Worm (Caenorhabditis elegans) whole organism, young adult: Measurements from ENCODE around the gene F37C12.18.

Experiments
- F23B12.7 ChIP-seq: sonication (generic microtip); optimal IDR thresholded peaks from 2 replicates; lab custom pipeline; 2017; ENCODE audit warnings: missing genetic modification characterization, mild to moderate bottlenecking, missing compliant biosample characterization, antibody characterized with exemption, moderate library complexity; ENCODE audit not compliant: insufficient read depth
- F55B11.4 ChIP-seq: sonication (generic microtip); optimal IDR thresholded peaks from 2 replicates; lab custom pipeline; 2016; ENCODE audit warnings: missing compliant biosample characterization, missing genetic modification characterization, borderline replicate concordance; ENCODE audit not compliant: insufficient read depth
- efl-1 ChIP-seq: fragments of 150-350 bp; optimal IDR thresholded peaks from 2 replicates; lab custom pipeline; 2014; ENCODE audit warnings: missing biosample characterization, missing genetic modification reagents, missing genetic modification characterization
- him-1 ChIP-seq: sonication (generic microtip); optimal IDR thresholded peaks from 2 replicates; lab custom pipeline; 2016; ENCODE audit warnings: missing genotype, missing genetic modification reagents, missing genetic modification characterization, missing compliant biosample characterization
- lin-26 ChIP-seq: fragments of 200-800 bp; sonication (Bioruptor generic); IDR thresholded peaks from 2 replicates; pipeline ENCODE4 v1.3.6; 2022; ENCODE audit warnings: missing genetic modification reagents, missing genetic modification characterization, missing compliant biosample characterization
- lin-40 ChIP-seq: sonication (generic microtip); optimal IDR thresholded peaks from 2 replicates; lab custom pipeline; 2016; ENCODE audit warnings: missing genetic modification characterization, mild to moderate bottlenecking, missing compliant biosample characterization, missing genotype, missing genetic modification reagents
- sea-2 ChIP-seq: fragments of 200-800 bp; sonication (Bioruptor generic); IDR thresholded peaks from 2 replicates; pipeline ENCODE4 v1.3.6; 2022; ENCODE audit warnings: missing genetic modification characterization, missing compliant biosample characterization

ce11 chrIII:7201378-7202256, 6.4 kb upstream of the F37C12.18 start, which contains the start of gene dpy-31:
- no peak for TF ChIP-seq sea-2
- TF ChIP-seq F23B12.7 (tag; lab: Kevin White, UChicago): no peak
- TF ChIP-seq lin-40 (tag; lab: Kevin White, UChicago): no peak
- no peak for TF ChIP-seq F55B11.4 (tag; lab: Kevin White, UChicago)
- TF ChIP-seq him-1 (tag; lab: Kevin White, UChicago): no peak
- no peak for TF ChIP-seq efl-1 (GFP tag; lab: Kevin White, UChicago)
- TF ChIP-seq lin-26: no peak
